Fruit fly (Drosophila melanogaster): Measurements from ENCODE around the gene CG1275.

The CG1275 gene

dm6 chr3L:2276250-2276649 lies 19.0 kb upstream of the CG1275 start, which contains the start of gene yellow-g2:
TSS of gene yellow-g2 (plus strand) at chr3L:2276550.
- TF ChIP-seq fd3F (GFP tag; optimal IDR thresholded peaks at IDR 0.05) = no peak
- no peak for TF ChIP-seq wdn (GFP tag; IDR thresholded peaks at IDR 0.05)
- TF ChIP-seq hkb (optimal IDR thresholded peaks at IDR 0.05) = no peak
- TF ChIP-seq hkb (GFP tag; IDR thresholded peaks at IDR 0.05) = no peak
- no peak for TF ChIP-seq Ptx1 (GFP tag; IDR thresholded peaks at IDR 0.05)
- TF ChIP-seq ap (GFP tag; IDR thresholded peaks at IDR 0.05) = no peak
- TF ChIP-seq CG7987 (GFP tag; optimal IDR thresholded peaks at IDR 0.05) = no peak
- no peak for TF ChIP-seq CG9727 (GFP tag; optimal IDR thresholded peaks at IDR 0.05)
- TF ChIP-seq ems (GFP tag; optimal IDR thresholded peaks at IDR 0.05) = no peak

DNA sequence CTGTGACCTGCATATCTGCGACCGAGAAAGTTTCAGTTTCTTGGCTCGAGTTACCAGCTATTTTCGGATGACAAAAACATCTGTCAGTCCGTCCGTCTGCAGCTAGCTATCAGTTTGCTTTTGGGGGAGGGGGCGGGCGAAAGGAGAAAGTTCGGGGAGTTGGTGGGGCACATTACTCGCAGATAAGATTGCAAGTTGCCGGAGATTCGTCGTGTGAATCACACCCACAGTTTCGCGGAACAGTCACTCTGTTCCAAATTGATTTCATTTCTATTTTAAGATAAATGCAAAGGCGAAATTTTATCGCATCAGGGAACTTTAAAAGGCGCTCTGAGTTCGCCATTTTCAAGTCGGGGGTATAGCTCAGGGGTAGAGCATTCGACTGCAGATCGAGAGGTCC lies 16.2 kb upstream of the CG1275 start:
- TF ChIP-seq amos (GFP tag; IDR thresholded peaks at IDR 0.05; ENCODE audit: partially characterized antibody) (peak; percentile 46; the same call in 1 of the 2 replicates), Bdp1 (GFP tag; optimal IDR thresholded peaks at IDR 0.05) (peak; percentile 22), CG14050 (GFP tag; IDR thresholded peaks at IDR 0.05) (no peak)

dm6 chr3L:2272669-2273068 lies 15.4 kb upstream of the CG1275 start, which contains the start of gene yellow-g:
TSS of gene yellow-g (minus strand) at chr3L:2272769.
- no peak for TF ChIP-seq gcm (GFP tag; optimal IDR thresholded peaks at IDR 0.05)

- TF ChIP-seq exex (tag; optimal IDR thresholded peaks at IDR 0.05) = peak; percentile 14
- no peak for TF ChIP-seq CG34224 (GFP tag; IDR thresholded peaks at IDR 0.05; ENCODE audit: partially characterized antibody)
These were observed 11.3 kb upstream of the CG1275 start, which contains the start of gene CG32302 for dm6 chr3L:2268525-2268924. TSS of gene CG32302 (plus strand) at chr3L:2268825.

DNA sequence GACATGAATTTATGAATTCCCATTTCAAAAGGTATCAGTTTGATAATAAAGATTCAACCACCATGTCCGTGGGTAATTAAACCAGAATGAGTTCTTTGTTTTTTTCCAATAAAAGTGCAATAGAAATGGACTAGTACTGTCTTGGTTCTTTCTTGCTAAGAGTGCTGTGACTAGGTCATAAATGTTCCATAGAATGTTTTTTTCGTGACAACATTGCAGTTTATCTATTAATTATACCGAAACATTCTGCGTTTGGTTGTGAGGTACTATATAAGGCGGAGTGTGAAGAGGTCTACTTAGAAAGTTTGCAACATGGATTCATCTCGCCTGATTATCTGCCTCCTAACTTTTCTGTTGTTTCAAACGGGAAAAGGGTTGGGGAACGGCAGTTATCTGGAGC lies 10.3 kb upstream of the CG1275 start, which contains the start of gene obst-I:
Gene obst-I, plus strand, starts transcription at position 301 of the 400 bp plus-strand sequence.
- no peak for TF ChIP-seq HLH3B (GFP tag; IDR thresholded peaks at IDR 0.05)
- TF ChIP-seq odd (GFP tag; optimal IDR thresholded peaks at IDR 0.05) = no peak
- no peak for TF ChIP-seq z (GFP tag; IDR thresholded peaks at IDR 0.05)
- TF ChIP-seq salm (tag; optimal IDR thresholded peaks at IDR 0.05) = no peak
- no peak for TF ChIP-seq CG7271 (tag; optimal IDR thresholded peaks at IDR 0.05)
- TF ChIP-seq CG15011 (GFP tag; optimal IDR thresholded peaks at IDR 0.05) = no peak
- TF ChIP-seq twi (tag; optimal IDR thresholded peaks at IDR 0.05) = no peak
- no peak for TF ChIP-seq tap (tag; optimal IDR thresholded peaks at IDR 0.05)
- no peak for TF ChIP-seq CG1529 (GFP tag; optimal IDR thresholded peaks at IDR 0.05)
- TF ChIP-seq wor (GFP tag; IDR thresholded peaks at IDR 0.05) = no peak
- TF ChIP-seq CG14860 (GFP tag; IDR thresholded peaks at IDR 0.05; ENCODE audit: partially characterized antibody) = no peak
- no peak for TF ChIP-seq Dbx (GFP tag; IDR thresholded peaks at IDR 0.05)

dm6 chr3L:2265692-2266444 lies 8.6 kb upstream of the CG1275 start, which contains the start of the genes ecd and CG13806:
TSS of gene ecd (minus strand) at chr3L:2265857.
TSS of gene CG13806 (plus strand) at chr3L:2266394.
- TF ChIP-seq B-H1 (GFP tag; IDR thresholded peaks at IDR 0.05) = peak; percentile 23; the same call in 1 of the 3 replicates
- peak; percentile 52 for TF ChIP-seq Camta (GFP tag; optimal IDR thresholded peaks at IDR 0.05)
- TF ChIP-seq Gsc (GFP tag; IDR thresholded peaks at IDR 0.05) = no peak
- peak; percentile 96 for TF ChIP-seq BEAF-32 (GFP tag; optimal IDR thresholded peaks at IDR 0.05)
- TF ChIP-seq vvl (GFP tag; IDR thresholded peaks at IDR 0.05) = peak; percentile 62
- peak; percentile 45; the same call in 2 of the 3 replicates for TF ChIP-seq CG34422 (GFP tag; IDR thresholded peaks at IDR 0.05)
- peak; percentile 62 for TF ChIP-seq Sin3A (optimal IDR thresholded peaks at IDR 0.05)
- peak; percentile 32 for TF ChIP-seq CG8388 (GFP tag; optimal IDR thresholded peaks at IDR 0.05)
- no peak for TF ChIP-seq Awh (GFP tag; IDR thresholded peaks at IDR 0.05)
- peak; percentile 14 for TF ChIP-seq trh (GFP tag; optimal IDR thresholded peaks at IDR 0.05)
- peak; percentile 73 for TF ChIP-seq CG14710 (tag; optimal IDR thresholded peaks at IDR 0.05)
- peak; percentile 49 for TF ChIP-seq E2f2 (GFP tag; IDR thresholded peaks at IDR 0.05)
- peak; percentile 98 for TF ChIP-seq Opbp (GFP tag; IDR thresholded peaks at IDR 0.05; ENCODE audit: partially characterized antibody)
- TF ChIP-seq bcd (GFP tag; optimal IDR thresholded peaks at IDR 0.05) = peak; percentile 36
- peak; percentile 50 for TF ChIP-seq CG9797 (GFP tag; optimal IDR thresholded peaks at IDR 0.05)
- TF ChIP-seq CG3407 (GFP tag; optimal IDR thresholded peaks at IDR 0.05) = no peak
